Fruit fly (Drosophila melanogaster): ENCODE results near the gene CG31342.

CG31342 gene

DNA sequence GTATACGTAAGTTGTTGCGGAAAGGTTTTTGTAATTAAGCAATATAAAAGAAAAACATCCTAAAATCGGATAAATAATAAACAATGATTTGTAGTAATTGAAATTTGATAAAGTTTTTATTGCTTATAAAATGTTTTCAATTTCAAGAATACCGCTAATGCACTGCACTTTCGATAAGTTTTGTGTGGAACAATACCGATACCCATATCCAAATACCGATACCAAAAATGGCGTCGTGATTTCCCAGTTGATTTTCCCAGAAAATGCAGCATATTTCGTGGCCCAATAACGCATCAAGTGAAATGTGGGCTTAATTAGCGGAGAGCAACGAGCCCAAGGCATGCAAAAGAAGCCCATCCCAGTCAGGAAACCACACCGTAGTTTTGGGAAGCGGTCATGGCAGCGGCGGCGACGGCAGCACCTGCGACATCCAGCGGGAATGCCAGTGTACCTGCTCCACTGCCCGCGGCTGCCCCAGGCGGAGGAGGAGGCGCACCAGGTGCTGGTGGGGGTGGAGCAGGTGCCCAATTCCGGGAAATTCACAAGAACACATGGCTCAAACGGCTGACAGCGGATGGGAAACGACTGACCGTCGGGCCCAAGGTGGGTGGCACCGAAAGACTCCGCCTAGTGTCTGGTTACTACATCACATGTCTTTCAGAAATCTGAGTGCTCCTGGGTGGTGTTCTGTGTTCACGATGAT is at the start of gene CG31342:
Gene CG31342 (plus strand): TSS at position 214 of the 703 bp plus-strand sequence.
- TF ChIP-seq ATbp (GFP tag; optimal IDR thresholded peaks at IDR 0.05): no peak
- peak; percentile 32; the same call in 1 of the 2 replicates for TF ChIP-seq inv (GFP tag; IDR thresholded peaks at IDR 0.05; ENCODE audit: partially characterized antibody)
- TF ChIP-seq unpg (GFP tag; optimal IDR thresholded peaks at IDR 0.05): no peak
- TF ChIP-seq BEAF-32 (GFP tag; optimal IDR thresholded peaks at IDR 0.05): peak; percentile 76
- TF ChIP-seq CG34376 (GFP tag; optimal IDR thresholded peaks at IDR 0.05): peak; percentile 38
- peak; percentile 51 for TF ChIP-seq trem (tag; optimal IDR thresholded peaks at IDR 0.05)
- TF ChIP-seq pfk (GFP tag; optimal IDR thresholded peaks at IDR 0.05): no peak
- TF ChIP-seq CG2202 (tag; optimal IDR thresholded peaks at IDR 0.05): peak; percentile 2
- peak; percentile 52 for TF ChIP-seq CG15514 (GFP tag; optimal IDR thresholded peaks at IDR 0.05)
- TF ChIP-seq tna (GFP tag; IDR thresholded peaks at IDR 0.05; ENCODE audit: partially characterized antibody): peak; percentile 29; the same call in 1 of the 2 replicates
- TF ChIP-seq Xrp1 (GFP tag; IDR thresholded peaks at IDR 0.05): peak; percentile 55; the same call in 1 of the 2 replicates
- peak; percentile 67 for TF ChIP-seq CG13624 (GFP tag; optimal IDR thresholded peaks at IDR 0.05)
- TF ChIP-seq tin (GFP tag; optimal IDR thresholded peaks at IDR 0.05): peak; percentile 17
- TF ChIP-seq Hr3 (GFP tag; optimal IDR thresholded peaks at IDR 0.05): peak; percentile 22
- no peak for TF ChIP-seq CG17361 (GFP tag; IDR thresholded peaks at IDR 0.05)
- TF ChIP-seq CG9817 (tag; optimal IDR thresholded peaks at IDR 0.05): peak; percentile 28
- TF ChIP-seq CG14014 (GFP tag; IDR thresholded peaks at IDR 0.05): peak; percentile 35; the same call in 1 of the 2 replicates
- TF ChIP-seq Med (GFP tag): peak; percentile 85
- peak; percentile 63; the same call in 1 of the 2 replicates for TF ChIP-seq vvl (GFP tag; IDR thresholded peaks at IDR 0.05)
- peak; percentile 24; the same call in 1 of the 2 replicates for TF ChIP-seq Ptx1 (GFP tag; IDR thresholded peaks at IDR 0.05)
- peak; percentile 14; the same call in 1 of the 2 replicates for TF ChIP-seq sob (GFP tag; IDR thresholded peaks at IDR 0.05)
- TF ChIP-seq otp (GFP tag; IDR thresholded peaks at IDR 0.05): peak; percentile 29; the same call in 1 of the 3 replicates
- TF ChIP-seq stc (GFP tag; IDR thresholded peaks at IDR 0.05): peak; percentile 20; the same call in 1 of the 2 replicates
- TF ChIP-seq ci (GFP tag; IDR thresholded peaks at IDR 0.05): peak; percentile 25; the same call in 1 of the 3 replicates
- TF ChIP-seq zfh2 (GFP tag; optimal IDR thresholded peaks at IDR 0.05): peak; percentile 1
- TF ChIP-seq dpn (GFP tag; optimal IDR thresholded peaks at IDR 0.05): peak in 1 of 2 experiments; percentile 10
- peak; percentile 22 for TF ChIP-seq CG6765 (GFP tag; optimal IDR thresholded peaks at IDR 0.05)
- no peak for TF ChIP-seq usp (GFP tag; optimal IDR thresholded peaks at IDR 0.05)
- no peak for TF ChIP-seq Hmx (GFP tag; optimal IDR thresholded peaks at IDR 0.05)
- TF ChIP-seq fd3F (GFP tag; optimal IDR thresholded peaks at IDR 0.05): peak; percentile 41
- no peak for TF ChIP-seq CG17912 (GFP tag; optimal IDR thresholded peaks at IDR 0.05)
- peak; percentile 42 for TF ChIP-seq az2 (GFP tag; optimal IDR thresholded peaks at IDR 0.05)
- TF ChIP-seq Mad (GFP tag; optimal IDR thresholded peaks at IDR 0.05): no peak
- TF ChIP-seq nerfin-2 (GFP tag; IDR thresholded peaks at IDR 0.05; ENCODE audit: partially characterized antibody): peak; percentile 36; the same call in 1 of the 2 replicates
- TF ChIP-seq hkb (optimal IDR thresholded peaks at IDR 0.05): no peak
- TF ChIP-seq hkb (GFP tag; IDR thresholded peaks at IDR 0.05): peak; percentile 40; the same call in 1 of the 2 replicates
- TF ChIP-seq CG30020 (tag; optimal IDR thresholded peaks at IDR 0.05): peak; percentile 93
- 0 out of 2 replicates have a peak, but pooled peaks have one; percentile 28 for TF ChIP-seq Drgx (GFP tag; IDR thresholded peaks at IDR 0.05)
- TF ChIP-seq dmrt11E (tag; optimal IDR thresholded peaks at IDR 0.05): peak; percentile 54
- TF ChIP-seq z (GFP tag; IDR thresholded peaks at IDR 0.05): no peak
- TF ChIP-seq kni (GFP tag; optimal IDR thresholded peaks at IDR 0.05): no peak
- TF ChIP-seq Scr (GFP tag; IDR thresholded peaks at IDR 0.05; ENCODE audit: partially characterized antibody): peak; percentile 73
- peak; percentile 46 for TF ChIP-seq lilli (GFP tag; optimal IDR thresholded peaks at IDR 0.05)
- peak; percentile 19 for TF ChIP-seq NfI (GFP tag; optimal IDR thresholded peaks at IDR 0.05)
- TF ChIP-seq pho (GFP tag; optimal IDR thresholded peaks at IDR 0.05): peak; percentile 9
- no peak for TF ChIP-seq CG8478 (optimal IDR thresholded peaks at IDR 0.05)
- peak; percentile 7 for TF ChIP-seq da (GFP tag; optimal IDR thresholded peaks at IDR 0.05)
- TF ChIP-seq CG34224 (GFP tag; IDR thresholded peaks at IDR 0.05; ENCODE audit: partially characterized antibody): peak; percentile 72
- no peak for TF ChIP-seq gem (tag; optimal IDR thresholded peaks at IDR 0.05)
